Worm (Caenorhabditis elegans): ENCODE measurements around the gene T28D9.1.

DNA sequence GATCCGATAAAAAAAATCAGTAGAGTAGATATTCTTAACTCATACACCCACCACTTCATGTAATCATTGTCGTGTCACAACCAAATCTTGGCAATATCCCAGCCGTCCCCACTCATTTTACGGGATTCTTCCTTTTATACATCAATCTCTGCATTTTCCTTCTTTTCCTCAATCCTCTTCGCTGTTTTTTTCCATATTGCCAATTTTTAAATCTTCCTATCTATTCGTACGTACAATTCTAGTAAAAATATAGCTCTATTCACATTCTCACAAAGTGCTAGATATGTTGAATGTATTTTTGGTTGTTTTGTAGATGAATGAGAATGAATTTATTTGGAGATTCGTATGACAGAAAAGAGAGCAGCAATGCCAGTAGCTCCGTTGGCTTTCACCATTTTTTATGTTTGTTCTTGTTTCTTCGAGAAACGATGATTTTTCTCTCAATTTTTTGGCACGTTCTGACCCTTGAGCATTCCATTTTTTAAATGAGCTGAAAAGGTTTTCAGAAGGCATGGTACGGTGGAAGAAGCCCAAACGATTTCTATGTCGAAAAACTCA, 16.9 kb upstream of the T28D9.1 start, which contains the start of gene T28D9.16:
- no peak for TF ChIP-seq tab-1 (GFP tag; IDR thresholded peaks at IDR 0.05)
- no peak for TF ChIP-seq ztf-29 (GFP tag; IDR thresholded peaks at IDR 0.05)
- TF ChIP-seq med-1 (GFP tag; optimal IDR thresholded peaks at IDR 0.05; ENCODE audit: insufficient read depth) = no peak
- no peak for TF ChIP-seq ref-1 (GFP tag; conservative IDR thresholded peaks at IDR 0.05)
- TF ChIP-seq T22C8.4 (GFP tag; IDR thresholded peaks at IDR 0.05) = no peak
- TF ChIP-seq ztf-23 (GFP tag; IDR thresholded peaks at IDR 0.05) = no peak
